Fruit fly (Drosophila melanogaster) whole organism, embryonic: ENCODE results near the gene CG32971.

ENCODE experiments used
- Antp ChIP-seq: fragments of 200-800 bp; sonication (Bioruptor generic); optimal IDR thresholded peaks from 3 replicates; lab custom pipeline; 2016; ENCODE audit warnings: missing biosample characterization, missing genetic modification characterization
- B-H1 ChIP-seq: fragments of 200-800 bp; sonication (Bioruptor generic); IDR thresholded peaks from 3 replicates; pipeline ENCODE4 v1.3.6; 2022; ENCODE audit warnings: missing biosample characterization, missing genetic modification characterization
- BtbVII ChIP-seq: fragments of 200-800 bp; sonication (Bioruptor generic); optimal IDR thresholded peaks from 3 replicates; lab custom pipeline; 2017; ENCODE audit warnings: missing biosample characterization, mild to moderate bottlenecking, missing genetic modification characterization
- CG10959 ChIP-seq: fragments of 200-800 bp; sonication (Bioruptor generic); IDR thresholded peaks from 2 replicates; pipeline ENCODE4 v1.3.6; 2022; ENCODE audit warnings: missing biosample characterization, missing genetic modification characterization
- CG11398 ChIP-seq: fragments of 200-800 bp; sonication (Bioruptor generic); optimal IDR thresholded peaks from 2 replicates; lab custom pipeline; 2016; ENCODE audit warnings: missing biosample characterization, missing genetic modification characterization
- CG12769 ChIP-seq: fragments of 200-800 bp; sonication (Bioruptor generic); optimal IDR thresholded peaks from 2 replicates; lab custom pipeline; 2019; ENCODE audit warnings: missing biosample characterization, mild to moderate bottlenecking, missing genetic modification characterization, moderate library complexity
- CG13296 ChIP-seq: fragments of 200-800 bp; sonication (Bioruptor generic); optimal IDR thresholded peaks from 3 replicates; lab custom pipeline; 2018; ENCODE audit warnings: missing biosample characterization, mild to moderate bottlenecking, missing genetic modification characterization
- CG14441 ChIP-seq: fragments of 200-800 bp; sonication (Bioruptor generic); IDR thresholded peaks from 2 replicates; pipeline ENCODE4 v1.3.6; 2022; ENCODE audit warnings: missing biosample characterization, missing genetic modification characterization
- CG14667 ChIP-seq: fragments of 200-800 bp; sonication (Bioruptor generic); IDR thresholded peaks from 2 replicates; pipeline ENCODE4 v1.3.6; 2022; ENCODE audit warnings: missing biosample characterization, missing genetic modification characterization
- CG15073 ChIP-seq: fragments of 200-800 bp; sonication (Bioruptor generic); optimal IDR thresholded peaks from 2 replicates; lab custom pipeline; 2016; ENCODE audit warnings: missing biosample characterization, missing genetic modification characterization
- CG1647 ChIP-seq: fragments of 200-800 bp; sonication (Bioruptor generic); optimal IDR thresholded peaks from 3 replicates; lab custom pipeline; 2016; ENCODE audit warnings: missing biosample characterization, missing genetic modification characterization
- CG18011 ChIP-seq: fragments of 200-800 bp; sonication (Bioruptor generic); optimal IDR thresholded peaks from 2 replicates; lab custom pipeline; 2017; ENCODE audit warnings: missing biosample characterization, missing genetic modification characterization, mild to moderate bottlenecking, moderate library complexity, missing genotype
- CG2116 ChIP-seq: fragments of 200-800 bp; sonication (Bioruptor generic); optimal IDR thresholded peaks from 3 replicates; lab custom pipeline; 2018; ENCODE audit warnings: missing biosample characterization, mild to moderate bottlenecking, missing genetic modification characterization
- CG2678 ChIP-seq: fragments of 200-800 bp; sonication (Bioruptor generic); optimal IDR thresholded peaks from 3 replicates; lab custom pipeline; 2019; ENCODE audit warnings: missing biosample characterization, mild to moderate bottlenecking, missing genetic modification characterization, moderate library complexity
- CG31365 ChIP-seq: fragments of 200-800 bp; sonication (Bioruptor generic); optimal IDR thresholded peaks from 2 replicates; lab custom pipeline; 2018; ENCODE audit warnings: missing biosample characterization, mild to moderate bottlenecking, missing genetic modification characterization
- CG32772 ChIP-seq: fragments of 200-800 bp; sonication (Bioruptor generic); IDR thresholded peaks from 2 replicates; pipeline ENCODE4 v1.3.6; 2022; ENCODE audit warnings: missing biosample characterization, missing genetic modification characterization
- CG3281 ChIP-seq: fragments of 200-800 bp; sonication (Bioruptor generic); optimal IDR thresholded peaks from 3 replicates; lab custom pipeline; 2017; ENCODE audit warnings: missing biosample characterization, mild to moderate bottlenecking, missing genetic modification characterization
- CG4328 ChIP-seq: fragments of 200-800 bp; sonication (Bioruptor generic); optimal IDR thresholded peaks from 3 replicates; lab custom pipeline; 2017; ENCODE audit warnings: missing biosample characterization, missing genetic modification reagents, missing genetic modification characterization
- CG6254 ChIP-seq: fragments of 200-800 bp; sonication (Bioruptor generic); optimal IDR thresholded peaks from 3 replicates; lab custom pipeline; 2017; ENCODE audit warnings: mild to moderate bottlenecking, missing biosample characterization, missing genetic modification reagents, missing genetic modification characterization
- CG7963 ChIP-seq: fragments of 200-800 bp; sonication (Bioruptor generic); IDR thresholded peaks from 3 replicates; pipeline ENCODE4 v1.3.6; 2022; ENCODE audit warnings: missing biosample characterization, missing genetic modification characterization; ENCODE audit not compliant: partially characterized antibody
- CG7987 ChIP-seq: fragments of 200-800 bp; sonication (Bioruptor generic); optimal IDR thresholded peaks from 2 replicates; lab custom pipeline; 2018; ENCODE audit warnings: missing biosample characterization, mild to moderate bottlenecking, missing genetic modification characterization, moderate library complexity
- CG8089 ChIP-seq: fragments of 200-800 bp; sonication (Bioruptor generic); optimal IDR thresholded peaks from 3 replicates; lab custom pipeline; 2016; ENCODE audit warnings: missing biosample characterization, missing genetic modification characterization
- CG9727 ChIP-seq: fragments of 200-800 bp; sonication (Bioruptor generic); optimal IDR thresholded peaks from 3 replicates; lab custom pipeline; 2017; ENCODE audit warnings: missing biosample characterization, mild to moderate bottlenecking, missing genetic modification characterization
- Dip2 ChIP-seq: fragments of 200-800 bp; sonication (Bioruptor generic); IDR thresholded peaks from 2 replicates; pipeline ENCODE4 v1.3.6; 2022; ENCODE audit warnings: missing biosample characterization, missing genetic modification characterization
- Gsc ChIP-seq: fragments of 200-800 bp; sonication (Bioruptor generic); IDR thresholded peaks from 2 replicates; pipeline ENCODE4 v1.3.6; 2022; ENCODE audit warnings: missing biosample characterization, missing genetic modification characterization
- HHEX ChIP-seq: fragments of 200-800 bp; sonication (Bioruptor generic); optimal IDR thresholded peaks from 3 replicates; lab custom pipeline; 2017; ENCODE audit warnings: missing biosample characterization, mild to moderate bottlenecking, missing genetic modification characterization, missing genetic modification reagents
- HLHmδ ChIP-seq: fragments of 200-800 bp; sonication (Bioruptor generic); optimal IDR thresholded peaks from 2 replicates; lab custom pipeline; 2018; ENCODE audit warnings: missing biosample characterization, mild to moderate bottlenecking, missing genetic modification characterization, moderate library complexity
- Hr3 ChIP-seq: fragments of 200-800 bp; sonication (Bioruptor generic); optimal IDR thresholded peaks from 3 replicates; lab custom pipeline; 2016; ENCODE audit warnings: missing biosample characterization, missing genetic modification characterization
- NFAT ChIP-seq: fragments of 200-800 bp; sonication (Bioruptor generic); IDR thresholded peaks from 2 replicates; pipeline ENCODE4 v1.3.6; 2022; ENCODE audit warnings: missing biosample characterization, missing genetic modification characterization
- NK7.1 ChIP-seq: fragments of 200-800 bp; sonication (Bioruptor generic); optimal IDR thresholded peaks from 3 replicates; lab custom pipeline; 2016; ENCODE audit warnings: missing biosample characterization, missing genetic modification characterization
- Sox102F ChIP-seq: fragments of 200-800 bp; sonication (Bioruptor generic); optimal IDR thresholded peaks from 2 replicates; lab custom pipeline; 2018; ENCODE audit warnings: missing biosample characterization, mild to moderate bottlenecking, missing genetic modification characterization, moderate library complexity
- Tbp ChIP-seq: fragments of >200 bp; optimal IDR thresholded peaks from 2 replicates; lab custom pipeline; 2018; ENCODE audit warnings: missing biosample characterization, missing genetic modification characterization
- Vsx1 ChIP-seq: fragments of 200-800 bp; sonication (Bioruptor generic); optimal IDR thresholded peaks from 2 replicates; lab custom pipeline; 2017; ENCODE audit warnings: missing biosample characterization, mild to moderate bottlenecking, missing genetic modification characterization, missing genetic modification reagents
- ap ChIP-seq: fragments of 200-800 bp; sonication (Bioruptor generic); IDR thresholded peaks from 2 replicates; pipeline ENCODE4 v1.3.6; 2022; ENCODE audit warnings: missing biosample characterization, missing genetic modification characterization
- ara ChIP-seq: fragments of 200-800 bp; sonication (Bioruptor generic); IDR thresholded peaks from 2 replicates; pipeline ENCODE4 v1.3.6; 2022; ENCODE audit warnings: missing biosample characterization, missing genetic modification characterization
- bcd ChIP-seq: fragments of 200-800 bp; sonication (Bioruptor generic); optimal IDR thresholded peaks from 2 replicates; lab custom pipeline; 2017; ENCODE audit warnings: missing biosample characterization, mild to moderate bottlenecking, missing genetic modification characterization
- cas ChIP-seq: fragments of 200-800 bp; sonication (Bioruptor generic); IDR thresholded peaks from 2 replicates; pipeline ENCODE4 v1.3.6; 2022; ENCODE audit warnings: missing biosample characterization, missing genetic modification characterization
- crc ChIP-seq: fragments of 200-800 bp; sonication (Bioruptor generic); optimal IDR thresholded peaks from 2 replicates; lab custom pipeline; 2016; ENCODE audit warnings: missing biosample characterization, missing genetic modification characterization
- fd3F ChIP-seq: fragments of 200-800 bp; sonication (Bioruptor generic); optimal IDR thresholded peaks from 2 replicates; lab custom pipeline; 2018; ENCODE audit warnings: missing biosample characterization, mild to moderate bottlenecking, missing genetic modification characterization, moderate library complexity
- gfzf ChIP-seq: fragments of 200-800 bp; sonication (Bioruptor generic); optimal IDR thresholded peaks from 2 replicates; lab custom pipeline; 2016; ENCODE audit warnings: missing biosample characterization, mild to moderate bottlenecking, missing genetic modification characterization, moderate library complexity
- knrl ChIP-seq: fragments of 200-800 bp; sonication (Bioruptor generic); IDR thresholded peaks from 3 replicates; pipeline ENCODE4 v1.3.6; 2022; ENCODE audit warnings: missing biosample characterization, missing genetic modification characterization; ENCODE audit not compliant: partially characterized antibody
- lola ChIP-seq, 3 experiments: fragments of >200 bp in 2 of 3; fragments of 200-800 bp in 1 of 3; sonication (Bioruptor generic) in 1 of 3; optimal IDR thresholded peaks; 2 replicates each; lab custom pipeline; 2017 to 2019; ENCODE audit warnings: missing biosample characterization in 3 of 3, missing genetic modification characterization in 3 of 3, mild to moderate bottlenecking in 1 of 3, moderate library complexity in 1 of 3
- pfk ChIP-seq: fragments of 200-800 bp; sonication (Bioruptor generic); optimal IDR thresholded peaks from 2 replicates; lab custom pipeline; 2018; ENCODE audit warnings: missing biosample characterization, mild to moderate bottlenecking, missing genetic modification characterization, moderate library complexity
- pros ChIP-seq: fragments of 200-800 bp; sonication (Bioruptor generic); optimal IDR thresholded peaks from 3 replicates; lab custom pipeline; 2019; ENCODE audit warnings: missing biosample characterization, mild to moderate bottlenecking, missing genetic modification characterization, moderate library complexity
- schlank ChIP-seq: fragments of 200-800 bp; sonication (Bioruptor generic); optimal IDR thresholded peaks from 2 replicates; lab custom pipeline; 2018; ENCODE audit warnings: missing biosample characterization, mild to moderate bottlenecking, missing genetic modification characterization
- sens ChIP-seq: fragments of 200-800 bp; sonication (Bioruptor generic); peaks from one replicate; lab custom pipeline; 2016; ENCODE audit warnings: missing biosample characterization, missing genetic modification characterization
- shn ChIP-seq: fragments of 200-800 bp; sonication (Bioruptor generic); optimal IDR thresholded peaks from 3 replicates; lab custom pipeline; 2016; ENCODE audit warnings: missing biosample characterization, missing genetic modification characterization
- slou ChIP-seq: fragments of 200-800 bp; sonication (Bioruptor generic); optimal IDR thresholded peaks from 3 replicates; lab custom pipeline; 2016; ENCODE audit warnings: missing biosample characterization, missing genetic modification characterization
- tup ChIP-seq: fragments of 200-800 bp; sonication (Bioruptor generic); optimal IDR thresholded peaks from 2 replicates; lab custom pipeline; 2016; ENCODE audit warnings: missing biosample characterization, mild to moderate bottlenecking, missing genetic modification characterization, moderate library complexity

Gene CG32971

dm6 chr2L:14233896-14234626 lies 40.6 kb upstream of the CG32971 start, which contains the start of gene Dyrk2 (continued):
- TF ChIP-seq CG18011 (GFP tag; lab: Kevin White, UChicago), result no peak
- peak; percentile 17 for TF ChIP-seq BtbVII (GFP tag; lab: Kevin White, UChicago)
- peak; percentile 71 for TF ChIP-seq CG2678 (tag; lab: Kevin White, UChicago)
- no peak for TF ChIP-seq ap
- TF ChIP-seq Sox102F, result peak; percentile 13
- TF ChIP-seq lola (GFP tag; optimal IDR thresholded peaks at IDR 0.05; lab: Kevin White, UChicago), result peak in 1 of 3 experiments; percentile 55
- TF ChIP-seq tup (GFP tag; lab: Kevin White, UChicago), result no peak
- peak; percentile 20 for TF ChIP-seq CG11398 (GFP tag; lab: Kevin White, UChicago)
- TF ChIP-seq slou, result no peak
- peak; percentile 46; the same call in 1 of the 2 replicates for TF ChIP-seq ara
- no peak for TF ChIP-seq crc (GFP tag; lab: Kevin White, UChicago)
- no peak; the same call in 1 of the 2 replicates for TF ChIP-seq NFAT
- peak; percentile 19 for TF ChIP-seq HHEX (GFP tag; lab: Kevin White, UChicago)
- TF ChIP-seq CG6254 (GFP tag; lab: Kevin White, UChicago), result no peak
- no peak for TF ChIP-seq CG1647 (GFP tag; lab: Kevin White, UChicago)
- peak; percentile 36 for TF ChIP-seq Hr3 (GFP tag; lab: Kevin White, UChicago)
- no peak; the same call in 2 of the 3 replicates for TF ChIP-seq knrl (GFP tag; lab: Robert Waterston, UW)
- TF ChIP-seq CG4328 (GFP tag; lab: Kevin White, UChicago), result peak; percentile 42
- peak; percentile 80 for TF ChIP-seq Tbp
- no peak for TF ChIP-seq gfzf (GFP tag; lab: Kevin White, UChicago)
- TF ChIP-seq CG12769, result peak; percentile 55
- no peak for TF ChIP-seq schlank
- peak; percentile 23 for TF ChIP-seq bcd (GFP tag; lab: Kevin White, UChicago)
- peak; percentile 21 for TF ChIP-seq fd3F (GFP tag; lab: Kevin White, UChicago)
- peak; percentile 53 for TF ChIP-seq CG9727 (GFP tag; lab: Kevin White, UChicago)
- TF ChIP-seq shn, result no peak
- TF ChIP-seq Dip2 (GFP tag; lab: Robert Waterston, UW), result no peak
- TF ChIP-seq NK7.1, result no peak
- TF ChIP-seq pros (GFP tag; lab: Kevin White, UChicago), result peak; percentile 4
- TF ChIP-seq CG13296, result peak; percentile 13
- TF ChIP-seq pfk (GFP tag; lab: Kevin White, UChicago), result peak; percentile 48
- no peak for TF ChIP-seq Gsc
- no peak for TF ChIP-seq CG15073 (GFP tag; lab: Kevin White, UChicago)
- no peak for TF ChIP-seq CG8089 (GFP tag; lab: Kevin White, UChicago)
- TF ChIP-seq Antp (GFP tag; lab: Kevin White, UChicago), result no peak
- peak; percentile 93 for TF ChIP-seq sens (GFP tag; lab: Kevin White, UChicago)
- no peak for TF ChIP-seq CG10959 (GFP tag; lab: Robert Waterston, UW)
- TF ChIP-seq HLHmδ, result peak; percentile 84
- TF ChIP-seq CG31365 (tag; lab: Kevin White, UChicago), result no peak
- peak; percentile 70 for TF ChIP-seq Vsx1
- peak; percentile 54 for TF ChIP-seq CG3281 (GFP tag; lab: Kevin White, UChicago)
- TF ChIP-seq cas, result no peak
- no peak for TF ChIP-seq CG14667
- no peak for TF ChIP-seq CG2116 (GFP tag; lab: Kevin White, UChicago)
- TF ChIP-seq CG32772 (GFP tag; lab: Robert Waterston, UW), result no peak
- no peak for TF ChIP-seq CG7963 (GFP tag; lab: Robert Waterston, UW)
- peak; percentile 24; the same call in 1 of the 3 replicates for TF ChIP-seq B-H1 (GFP tag; lab: Robert Waterston, UW)
- TF ChIP-seq CG14441 (GFP tag; lab: Robert Waterston, UW), result peak; percentile 54; the same call in 1 of the 2 replicates
- peak; percentile 70 for TF ChIP-seq CG7987 (GFP tag; lab: Kevin White, UChicago)
